Fruit fly (Drosophila melanogaster) S2 (cell line): Measurements from ENCODE around the gene CG15877.

Experiments
- CG8478 ChIP-seq: fragments of >200 bp; optimal IDR thresholded peaks from 2 replicates; lab custom pipeline; 2018
- CTCF ChIP-seq, 2 experiments: fragments of >200 bp; optimal IDR thresholded peaks; 2 replicates each; lab custom pipeline; 2018

Gene CG15877

dm6 chr3L:2377114-2377783, at the start of gene CG15877, which contains the start of gene Svil:
Gene CG15877, minus strand, starts transcription at chr3L:2377556.
Gene Svil, plus strand, starts transcription at chr3L:2377655.
- TF ChIP-seq CTCF (optimal IDR thresholded peaks at IDR 0.05; lab: Kevin White, UChicago) (peak in 1 of 2 experiments; percentile 34), CG8478 (lab: Kevin White, UChicago) (no peak)

DNA sequence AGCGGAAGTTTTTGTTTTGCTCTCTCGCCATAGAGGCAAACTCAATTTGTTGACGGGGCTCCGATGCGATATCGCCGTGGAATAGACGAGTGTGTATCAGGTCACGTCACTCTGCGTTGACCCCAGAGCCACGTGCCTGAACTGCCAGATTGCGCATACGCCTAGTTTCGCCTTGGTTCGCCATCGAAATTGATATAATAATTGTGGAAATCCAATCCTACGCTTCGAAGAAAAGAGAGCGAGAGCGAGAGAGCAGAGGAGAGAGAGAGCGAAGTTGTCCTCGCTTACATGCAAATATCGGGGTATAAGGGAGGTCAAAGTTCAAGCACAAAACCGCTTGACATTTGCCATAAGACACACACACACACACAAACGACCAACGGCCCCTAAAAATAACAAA, 49.8 kb upstream of the CG15877 start:
- TF ChIP-seq CG8478 (lab: Kevin White, UChicago), result no peak

dm6 chr3L:2426407-2426951, 49.1 kb upstream of the CG15877 start:
- TF ChIP-seq CG8478 (lab: Kevin White, UChicago) (no peak), CTCF (optimal IDR thresholded peaks at IDR 0.05; lab: Kevin White, UChicago) (no peak)

- no peak for TF ChIP-seq CG8478 (lab: Kevin White, UChicago)
- TF ChIP-seq CTCF (optimal IDR thresholded peaks at IDR 0.05; lab: Kevin White, UChicago), result no peak
Observed at dm6 chr3L:2425687-2426086, 48.3 kb upstream of the CG15877 start.

- TF ChIP-seq CTCF (optimal IDR thresholded peaks at IDR 0.05; lab: Kevin White, UChicago) (no peak), CG8478 (lab: Kevin White, UChicago) (no peak)
Observed at dm6 chr3L:2424094-2424493, 46.7 kb upstream of the CG15877 start.

dm6 chr3L:2423572-2423971, 46.2 kb upstream of the CG15877 start:
- TF ChIP-seq CG8478 (lab: Kevin White, UChicago), result no peak
- TF ChIP-seq CTCF (optimal IDR thresholded peaks at IDR 0.05; lab: Kevin White, UChicago), result no peak

- TF ChIP-seq CG8478 (lab: Kevin White, UChicago), result no peak
- TF ChIP-seq CTCF (optimal IDR thresholded peaks at IDR 0.05; lab: Kevin White, UChicago), result no peak
Observed at dm6 chr3L:2422763-2423162, 45.4 kb upstream of the CG15877 start.

DNA sequence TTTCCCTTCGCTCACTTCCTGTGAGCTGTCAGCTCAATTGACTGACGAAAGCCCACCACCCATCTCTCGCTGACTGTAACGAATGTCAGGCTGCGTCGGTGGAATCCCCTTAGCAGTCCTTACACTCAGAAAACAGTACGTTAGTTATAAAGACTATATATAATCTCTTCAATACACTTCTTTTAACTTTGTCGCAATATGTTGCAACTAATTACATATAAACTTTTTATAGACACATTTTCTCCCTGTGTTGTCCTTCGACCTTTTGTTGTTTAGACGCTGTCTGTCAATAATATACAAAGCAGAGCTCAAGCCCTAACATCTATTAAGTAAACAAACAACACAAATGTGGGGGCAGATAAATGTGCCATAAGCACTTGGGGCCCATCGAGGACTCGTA, 43.8 kb upstream of the CG15877 start:
- TF ChIP-seq CTCF (optimal IDR thresholded peaks at IDR 0.05; lab: Kevin White, UChicago), result no peak
- TF ChIP-seq CG8478 (lab: Kevin White, UChicago), result no peak

DNA sequence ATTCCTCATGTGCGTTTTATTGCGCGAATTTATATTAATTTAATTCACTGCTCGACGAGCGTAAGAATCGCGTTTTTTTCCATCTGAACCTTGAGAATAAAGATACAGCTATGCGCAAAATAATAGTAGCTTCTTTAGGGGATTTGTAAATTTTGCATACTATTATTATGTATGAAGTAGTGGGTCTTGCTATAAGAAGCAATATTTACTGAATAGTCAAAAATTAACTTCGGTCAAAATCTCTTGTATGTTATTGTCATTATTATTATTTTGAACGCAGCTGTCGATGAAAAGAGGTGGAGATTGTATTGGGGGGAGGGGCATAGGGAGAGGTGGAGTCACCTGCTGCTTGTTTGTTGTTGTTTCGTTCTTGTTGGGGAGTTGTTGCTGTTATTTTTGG, 41.4 kb upstream of the CG15877 start:
- no peak for TF ChIP-seq CG8478 (lab: Kevin White, UChicago)
- TF ChIP-seq CTCF (optimal IDR thresholded peaks at IDR 0.05; lab: Kevin White, UChicago), result no peak

- TF ChIP-seq CTCF (optimal IDR thresholded peaks at IDR 0.05; lab: Kevin White, UChicago), result no peak
- no peak for TF ChIP-seq CG8478 (lab: Kevin White, UChicago)
Observed at dm6 chr3L:2417399-2418040, 40.2 kb upstream of the CG15877 start.

- TF ChIP-seq CG8478 (lab: Kevin White, UChicago), result no peak
- TF ChIP-seq CTCF (optimal IDR thresholded peaks at IDR 0.05; lab: Kevin White, UChicago), result no peak
Observed at dm6 chr3L:2414876-2415275, 37.5 kb upstream of the CG15877 start.

dm6 chr3L:2411564-2412080, 34.3 kb upstream of the CG15877 start:
- TF ChIP-seq CG8478 (lab: Kevin White, UChicago) (no peak), CTCF (optimal IDR thresholded peaks at IDR 0.05; lab: Kevin White, UChicago) (no peak)

- TF ChIP-seq CG8478 (lab: Kevin White, UChicago) (no peak), CTCF (optimal IDR thresholded peaks at IDR 0.05; lab: Kevin White, UChicago) (no peak)
Observed at dm6 chr3L:2410869-2411268, 33.5 kb upstream of the CG15877 start.

DNA sequence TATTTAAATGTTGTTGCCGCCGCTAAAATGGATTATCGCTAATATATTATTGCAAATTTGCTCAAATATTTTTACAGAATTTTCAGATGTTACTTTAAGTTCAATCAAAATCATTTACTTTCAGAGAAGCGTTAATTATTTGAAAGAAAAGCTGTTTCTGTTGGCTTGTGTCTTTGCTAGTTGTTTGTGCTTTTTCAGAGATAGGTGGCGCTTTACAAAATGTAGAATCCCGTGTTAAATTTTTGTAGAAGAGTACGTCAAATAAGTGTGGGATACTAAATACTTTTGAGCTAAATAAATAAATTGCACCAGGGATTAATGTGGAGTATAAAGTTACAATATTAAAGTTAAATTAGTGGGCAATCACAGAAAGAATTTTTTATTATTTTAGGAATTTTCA, 31.9 kb upstream of the CG15877 start:
- TF ChIP-seq CG8478 (lab: Kevin White, UChicago) (no peak), CTCF (optimal IDR thresholded peaks at IDR 0.05; lab: Kevin White, UChicago) (peak; percentile 82 to 93)

DNA sequence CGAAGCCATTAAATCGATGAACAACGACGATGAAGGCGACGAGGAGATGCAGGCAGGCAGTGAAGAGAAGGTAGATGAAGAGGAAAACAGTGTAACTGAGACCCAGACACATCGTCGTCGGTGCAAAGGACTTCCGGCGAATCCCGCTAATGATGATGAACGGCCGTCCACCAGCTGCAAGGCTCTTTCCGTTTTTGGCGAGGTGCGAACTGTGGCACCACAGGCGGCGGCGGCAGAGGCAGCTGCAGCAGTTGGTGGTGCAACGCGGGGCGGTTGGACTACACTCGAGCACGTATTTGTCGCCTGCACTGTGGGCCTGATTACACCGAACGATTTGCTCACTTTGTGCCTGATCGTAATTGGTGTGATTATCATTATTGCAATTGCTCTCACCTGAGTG, 30.6 kb upstream of the CG15877 start:
- TF ChIP-seq CTCF (optimal IDR thresholded peaks at IDR 0.05; lab: Kevin White, UChicago) (no peak), CG8478 (lab: Kevin White, UChicago) (no peak)
